Worm (Caenorhabditis elegans): ENCODE data around the gene ZK945.6.

Gene ZK945.6

ce11 chrII:10106870-10107269, at the start of gene ZK945.6:
Gene ZK945.6, minus strand, starts transcription at chrII:10106970.
- TF ChIP-seq nhr-10 (tag; optimal IDR thresholded peaks at IDR 0.05) (no peak), nhr-41 (GFP tag; IDR thresholded peaks at IDR 0.05) (no peak), sdz-12 (GFP tag; optimal IDR thresholded peaks at IDR 0.05) (no peak), ztf-7 (tag; optimal IDR thresholded peaks at IDR 0.05) (no peak), nhr-28 (tag; optimal IDR thresholded peaks at IDR 0.05) (no peak), spr-1 (tag; optimal IDR thresholded peaks at IDR 0.05) (no peak), lin-1 (GFP tag; IDR thresholded peaks at IDR 0.05) (no peak), zfp-3 (GFP tag; conservative IDR thresholded peaks at IDR 0.05) (no peak)

DNA sequence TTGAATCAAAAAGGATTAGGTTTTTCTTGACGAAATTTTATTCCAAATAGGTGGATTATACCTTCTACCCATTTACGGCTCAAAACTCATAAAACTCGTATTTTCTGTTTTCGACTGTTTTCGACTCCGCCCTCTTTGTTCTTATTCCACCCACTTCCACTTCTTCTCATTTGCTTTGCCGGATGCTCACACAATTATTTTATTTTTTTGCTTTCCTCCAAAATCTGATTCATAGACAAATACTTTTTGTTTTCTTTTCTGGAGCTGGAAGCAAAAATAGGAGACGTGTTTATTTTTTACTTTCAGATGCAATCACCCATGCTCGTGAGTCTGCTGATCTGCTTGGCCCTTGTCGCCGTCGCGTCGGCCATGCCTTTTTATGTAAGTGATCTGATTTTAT, 48.3 kb upstream of the ZK945.6 start, which contains the start of gene nlp-63:
nlp-63 (plus strand) TSS at position 301 of the 400 bp plus-strand sequence.
- TF ChIP-seq Y48G9A.11 (GFP tag; IDR thresholded peaks at IDR 0.05) (no peak), madf-5 (GFP tag; IDR thresholded peaks at IDR 0.05) (no peak), rbr-2 (tag; optimal IDR thresholded peaks at IDR 0.05) (no peak), F26F4.8 (GFP tag; conservative IDR thresholded peaks at IDR 0.05) (no peak), tag-97 (GFP tag; IDR thresholded peaks at IDR 0.05) (no peak), duxl-1 (tag; optimal IDR thresholded peaks at IDR 0.05; ENCODE audit: poor library complexity) (no peak), nhr-76 (tag; optimal IDR thresholded peaks at IDR 0.05) (no peak), lin-15B (tag; optimal IDR thresholded peaks at IDR 0.05) (no peak), nhr-11 (tag; optimal IDR thresholded peaks at IDR 0.05) (no peak)

DNA sequence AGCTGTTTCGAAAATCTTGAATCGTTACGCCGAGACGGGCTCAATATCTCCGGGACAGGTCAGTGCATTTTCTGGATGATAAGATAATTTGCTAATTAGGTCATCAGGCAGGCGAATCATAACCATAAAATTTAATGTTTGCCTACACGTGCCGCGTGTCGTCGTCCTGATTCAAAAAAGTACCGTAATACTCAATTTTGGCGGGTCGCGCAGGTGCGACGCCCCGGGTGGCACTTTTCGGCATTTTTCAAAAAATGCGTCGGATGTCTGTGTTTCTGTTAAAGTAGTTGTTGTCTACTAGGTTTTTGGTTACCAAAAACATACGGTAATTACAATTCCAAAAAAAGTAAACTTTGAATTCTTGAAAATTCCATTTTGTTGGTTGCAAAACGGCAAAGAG, 40.7 kb upstream of the ZK945.6 start:
- TF ChIP-seq nhr-102 (tag; optimal IDR thresholded peaks at IDR 0.05) = no peak
- no peak for TF ChIP-seq snpc-1.2 (GFP tag; IDR thresholded peaks at IDR 0.05)
- no peak for TF ChIP-seq set-16 (GFP tag; IDR thresholded peaks at IDR 0.05)
- no peak for TF ChIP-seq daf-19 (GFP tag; conservative IDR thresholded peaks at IDR 0.05)
- TF ChIP-seq lir-3 (tag; optimal IDR thresholded peaks at IDR 0.05) = no peak
- no peak for TF ChIP-seq gei-8 (GFP tag; optimal IDR thresholded peaks at IDR 0.05)
- TF ChIP-seq pha-4 (GFP tag; IDR thresholded peaks at IDR 0.05) = no peak
- no peak for TF ChIP-seq pha-4 (tag; optimal IDR thresholded peaks at IDR 0.05)
- no peak for TF ChIP-seq nhr-77 (tag; optimal IDR thresholded peaks at IDR 0.05)
- TF ChIP-seq nhr-111 (GFP tag; optimal IDR thresholded peaks at IDR 0.05) = no peak

DNA sequence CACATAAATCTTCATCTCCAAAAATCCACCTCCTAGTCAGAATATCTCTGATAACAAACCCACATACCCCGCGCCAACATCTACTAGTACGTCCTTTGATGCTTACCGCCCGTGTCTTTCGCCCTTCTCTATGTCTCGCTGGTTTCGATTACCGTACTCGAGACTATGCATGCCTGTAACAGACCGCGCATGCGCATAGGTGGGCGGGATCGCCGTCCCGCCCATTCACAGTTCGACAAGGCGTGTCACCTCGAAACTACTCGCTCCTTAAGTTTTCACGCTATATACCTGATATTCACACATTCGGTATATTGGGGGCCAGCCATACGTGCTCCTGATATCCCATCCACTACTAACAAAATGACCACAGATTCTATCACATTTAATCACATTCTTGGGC, 39.7 kb upstream of the ZK945.6 start, which contains the start of gene pax-3:
pax-3 (plus strand) TSS at position 83 of the 400 bp plus-strand sequence.
- peak; percentile 88 for TF ChIP-seq aha-1 (tag)
- TF ChIP-seq dmd-9 (GFP tag; IDR thresholded peaks at IDR 0.05) = no peak
- TF ChIP-seq set-16 (GFP tag; IDR thresholded peaks at IDR 0.05) = no peak
- TF ChIP-seq unc-62 (GFP tag; optimal IDR thresholded peaks at IDR 0.05 in 1 of 2) = peak in 1 of 2 experiments; percentile 3
- TF ChIP-seq unc-62 (tag; optimal IDR thresholded peaks at IDR 0.05) = no peak
- no peak for TF ChIP-seq nhr-41 (GFP tag; IDR thresholded peaks at IDR 0.05)
- no peak for TF ChIP-seq daf-12 (tag; optimal IDR thresholded peaks at IDR 0.05)
- TF ChIP-seq nhr-77 (tag; optimal IDR thresholded peaks at IDR 0.05) = no peak
- TF ChIP-seq hif-1 (tag; optimal IDR thresholded peaks at IDR 0.05) = no peak
- no peak for TF ChIP-seq nhr-102 (tag; optimal IDR thresholded peaks at IDR 0.05)
- no peak for TF ChIP-seq Y5F2A.4 (GFP tag; optimal IDR thresholded peaks at IDR 0.05)
- TF ChIP-seq ceh-62 (tag; optimal IDR thresholded peaks at IDR 0.05) = no peak
- no peak for TF ChIP-seq zip-2 (tag; optimal IDR thresholded peaks at IDR 0.05)

DNA sequence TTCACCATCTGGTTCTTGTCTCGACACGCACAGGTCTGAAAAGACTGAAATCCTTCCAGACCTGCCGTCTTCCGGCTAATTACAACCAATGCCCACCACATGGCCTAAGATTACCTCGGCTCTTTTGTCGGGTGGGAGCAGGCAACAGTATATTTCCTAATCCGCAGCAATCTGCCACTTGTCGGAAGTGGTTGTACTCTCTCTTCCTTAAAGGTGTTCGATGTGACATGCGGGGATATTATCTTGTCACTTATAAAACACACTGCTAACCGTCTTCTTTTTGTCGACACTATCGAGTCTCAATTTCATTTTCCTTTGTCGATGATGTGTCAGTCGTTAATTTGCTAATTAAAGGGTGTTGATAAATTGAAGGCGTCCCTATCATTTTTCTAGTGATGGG, 37.3 kb upstream of the ZK945.6 start, which contains the start of gene F27E5.3:
F27E5.3 (minus strand) TSS at position 101 of the 400 bp plus-strand sequence.
- no peak for TF ChIP-seq lim-7 (GFP tag; IDR thresholded peaks at IDR 0.05)
- no peak for TF ChIP-seq ceh-20 (GFP tag; IDR thresholded peaks at IDR 0.05)
- no peak for TF ChIP-seq daf-8 (GFP tag; IDR thresholded peaks at IDR 0.05)
- no peak for TF ChIP-seq set-16 (GFP tag; IDR thresholded peaks at IDR 0.05)
- peak in 1 of 2 experiments; percentile 70 for TF ChIP-seq unc-62 (GFP tag; optimal IDR thresholded peaks at IDR 0.05 in 1 of 2)
- TF ChIP-seq unc-62 (tag; optimal IDR thresholded peaks at IDR 0.05) = no peak
- no peak for TF ChIP-seq ZK337.2 (GFP tag; IDR thresholded peaks at IDR 0.05)
- TF ChIP-seq hlh-11 (tag; optimal IDR thresholded peaks at IDR 0.05) = no peak
- TF ChIP-seq madf-9 (GFP tag; conservative IDR thresholded peaks at IDR 0.05) = no peak
- TF ChIP-seq nhr-41 (GFP tag; IDR thresholded peaks at IDR 0.05) = no peak

All from whole organism, L4 larva.